Worm (Caenorhabditis elegans) whole organism, L3 larva: ENCODE measurements around the gene col-39.

ENCODE experiments used
- aly-2 ChIP-seq: fragments of 150-350 bp; optimal IDR thresholded peaks from 2 replicates; lab custom pipeline; 2014; ENCODE audit warnings: missing biosample characterization, missing genetic modification characterization
- ama-1 ChIP-seq: fragments of 150-350 bp; optimal IDR thresholded peaks from 2 replicates; lab custom pipeline; 2018
- ceh-16 ChIP-seq: sonication (generic microtip); optimal IDR thresholded peaks from 2 replicates; lab custom pipeline; 2017; ENCODE audit warnings: missing biosample characterization, missing genetic modification characterization
- ceh-28 ChIP-seq: fragments of 150-350 bp; optimal IDR thresholded peaks from 2 replicates; lab custom pipeline; 2014; ENCODE audit warnings: missing biosample characterization, missing genetic modification reagents, missing genetic modification characterization
- ceh-82 ChIP-seq: fragments of 150-350 bp; optimal IDR thresholded peaks from 2 replicates; lab custom pipeline; 2014; ENCODE audit warnings: missing biosample characterization, missing genetic modification characterization
- ceh-9 ChIP-seq: sonication (generic microtip); optimal IDR thresholded peaks from 2 replicates; lab custom pipeline; 2018; ENCODE audit warnings: missing biosample characterization, missing genetic modification characterization
- egl-27 ChIP-seq: sonication (generic microtip); optimal IDR thresholded peaks from 4 replicates; lab custom pipeline; 2017; ENCODE audit warnings: missing biosample characterization, missing genetic modification reagents, missing genetic modification characterization
- egl-5 ChIP-seq: fragments of 150-350 bp; optimal IDR thresholded peaks from 2 replicates; lab custom pipeline; 2017; ENCODE audit warnings: missing biosample characterization, missing genetic modification reagents, missing genetic modification characterization, inconsistent platforms
- elt-2 ChIP-seq: sonication (generic microtip); optimal IDR thresholded peaks from 2 replicates; lab custom pipeline; 2016; ENCODE audit warnings: missing genetic modification reagents, mild to moderate bottlenecking, missing genetic modification characterization, missing compliant biosample characterization
- elt-3 ChIP-seq, 3 experiments: fragments of 150-350 bp in 1 of 3; sonication (generic microtip) in 2 of 3; optimal IDR thresholded peaks; 2 replicates in 2 of 3; 4 replicates in 1 of 3; lab custom pipeline; 2014 to 2017; ENCODE audit warnings: missing biosample characterization in 3 of 3, missing genetic modification characterization in 3 of 3
- eor-1 ChIP-seq, 2 experiments: fragments of 150-350 bp; optimal IDR thresholded peaks; 2 replicates each; lab custom pipeline; 2014 to 2018; ENCODE audit warnings: missing biosample characterization in 2 of 2, missing genetic modification characterization in 2 of 2
- fkh-10 ChIP-seq: sonication (generic microtip); optimal IDR thresholded peaks from 2 replicates; lab custom pipeline; 2017; ENCODE audit warnings: missing biosample characterization, missing genetic modification reagents, missing genetic modification characterization
- fkh-2 ChIP-seq: fragments of 150-350 bp; optimal IDR thresholded peaks from 2 replicates; lab custom pipeline; 2014; ENCODE audit warnings: missing biosample characterization, missing genetic modification reagents, missing genetic modification characterization
- hmg-11 ChIP-seq: sonication (generic microtip); optimal IDR thresholded peaks from 2 replicates; lab custom pipeline; 2016; ENCODE audit warnings: missing genetic modification characterization, missing compliant biosample characterization
- lin-15B ChIP-seq: fragments of 150-350 bp; optimal IDR thresholded peaks from 2 replicates; lab custom pipeline; 2014; ENCODE audit warnings: missing biosample characterization, missing genetic modification characterization
- lin-39 ChIP-seq: fragments of 150-350 bp; optimal IDR thresholded peaks from 2 replicates; lab custom pipeline; 2018; ENCODE audit warnings: missing biosample characterization, missing genetic modification reagents, missing genetic modification characterization
- mdl-1 ChIP-seq: fragments of 150-350 bp; optimal IDR thresholded peaks from 2 replicates; lab custom pipeline; 2014; ENCODE audit warnings: missing biosample characterization, missing genetic modification characterization
- mml-1 ChIP-seq: fragments of 150-350 bp; sonication (generic microtip); optimal IDR thresholded peaks from 3 replicates; lab custom pipeline; 2014; ENCODE audit warnings: missing biosample characterization, missing genetic modification characterization
- nfya-1 ChIP-seq: sonication (generic microtip); optimal IDR thresholded peaks from 2 replicates; lab custom pipeline; 2017; ENCODE audit warnings: missing genetic modification characterization, mild to moderate bottlenecking, missing compliant biosample characterization, antibody characterized with exemption, moderate library complexity; ENCODE audit not compliant: insufficient read depth
- nhr-12 ChIP-seq: fragments of 150-350 bp; optimal IDR thresholded peaks from 2 replicates; lab custom pipeline; 2014; ENCODE audit warnings: missing biosample characterization, missing genetic modification characterization
- nhr-23 ChIP-seq: fragments of 150-350 bp; optimal IDR thresholded peaks from 2 replicates; lab custom pipeline; 2014; ENCODE audit warnings: missing biosample characterization, missing genetic modification reagents, missing genetic modification characterization
- nhr-25 ChIP-seq: sonication (generic microtip); optimal IDR thresholded peaks from 2 replicates; lab custom pipeline; 2017; ENCODE audit warnings: missing biosample characterization, missing genetic modification characterization
- nhr-76 ChIP-seq: fragments of 150-350 bp; sonication (generic microtip); optimal IDR thresholded peaks from 5 replicates; lab custom pipeline; 2014; ENCODE audit warnings: missing biosample characterization, missing genetic modification characterization
- pqm-1 ChIP-seq: fragments of 150-350 bp; optimal IDR thresholded peaks from 2 replicates; lab custom pipeline; 2017; ENCODE audit warnings: missing biosample characterization, missing genetic modification characterization, inconsistent platforms
- tbx-2 ChIP-seq: sonication (generic microtip); optimal IDR thresholded peaks from 2 replicates; lab custom pipeline; 2016; ENCODE audit warnings: mild to moderate bottlenecking, missing genetic modification characterization, missing compliant biosample characterization
- unc-62 ChIP-seq: fragments of 150-350 bp; sonication (generic microtip); optimal IDR thresholded peaks from 4 replicates; lab custom pipeline; 2014; ENCODE audit warnings: missing biosample characterization, missing genetic modification reagents, missing genetic modification characterization
- zag-1 ChIP-seq: fragments of 150-350 bp; optimal IDR thresholded peaks from 2 replicates; lab custom pipeline; 2014; ENCODE audit warnings: missing biosample characterization, missing genetic modification characterization
- ztf-11 ChIP-seq: fragments of 150-350 bp; optimal IDR thresholded peaks from 2 replicates; lab custom pipeline; 2014; ENCODE audit warnings: missing biosample characterization, missing genetic modification characterization
- ztf-4 ChIP-seq: fragments of 150-350 bp; optimal IDR thresholded peaks from 2 replicates; lab custom pipeline; 2014; ENCODE audit warnings: missing biosample characterization, missing genetic modification characterization

col-39 gene

DNA sequence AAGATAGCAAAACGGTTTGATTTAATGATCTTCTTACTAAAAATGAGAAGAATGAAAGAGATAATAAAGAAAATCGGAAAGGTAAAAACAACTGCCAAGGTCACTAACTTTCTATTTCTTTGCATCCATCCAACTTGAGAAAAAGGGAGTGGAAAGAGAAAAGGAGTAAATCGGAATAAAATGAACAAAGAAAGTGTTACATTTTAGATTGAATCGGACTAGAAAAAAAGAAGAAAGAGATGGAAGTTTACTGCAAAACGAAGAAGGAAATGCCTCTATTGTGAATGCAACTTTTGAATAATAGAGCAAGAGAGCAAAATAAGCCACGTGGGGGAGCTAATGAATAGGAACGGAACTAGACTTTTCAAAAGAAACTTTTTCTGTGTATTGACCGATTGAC, 1.3 kb downstream of the col-39 start:
- TF ChIP-seq nhr-25 (tag; lab: Kevin White, UChicago) (peak; percentile 18), mdl-1 (tag; lab: Kevin White, UChicago) (no peak), ztf-4 (tag; lab: Kevin White, UChicago) (no peak), fkh-10 (GFP tag; lab: Kevin White, UChicago) (peak; percentile 71)

ce11 chrII:10706901-10707300, 2.2 kb downstream of the col-39 start, which contains the start of gene col-80:
Gene col-80 (plus strand): TSS chrII:10707201.
- no peak for TF ChIP-seq ama-1
- TF ChIP-seq mml-1 (tag; lab: Kevin White, UChicago) = no peak
- no peak for TF ChIP-seq zag-1 (tag; lab: Kevin White, UChicago)
- TF ChIP-seq hmg-11 (tag; lab: Kevin White, UChicago) = no peak
- TF ChIP-seq nhr-12 (tag; lab: Kevin White, UChicago) = no peak
- no peak for TF ChIP-seq lin-39 (tag; lab: Kevin White, UChicago)
- no peak for TF ChIP-seq fkh-10 (GFP tag; lab: Kevin White, UChicago)
- no peak for TF ChIP-seq aly-2 (tag; lab: Kevin White, UChicago)
- TF ChIP-seq ceh-16 (tag; lab: Kevin White, UChicago) = no peak
- no peak for TF ChIP-seq tbx-2
- TF ChIP-seq egl-5 (tag; lab: Kevin White, UChicago) = no peak
- TF ChIP-seq ceh-9 (tag; lab: Kevin White, UChicago) = no peak
- TF ChIP-seq nfya-1 (tag; lab: Kevin White, UChicago) = no peak
- TF ChIP-seq ceh-28 (tag; lab: Kevin White, UChicago) = no peak
- TF ChIP-seq pqm-1 (tag; lab: Kevin White, UChicago) = no peak
- TF ChIP-seq elt-3 (tag; optimal IDR thresholded peaks at IDR 0.05; lab: Kevin White, UChicago) = no peak
- TF ChIP-seq, all 47 proteins: peak for 0

ce11 chrII:10707439-10708096, 2.9 kb downstream of the col-39 start:
- TF ChIP-seq mdl-1 (tag; lab: Kevin White, UChicago) (no peak), pqm-1 (tag; lab: Kevin White, UChicago) (no peak), hmg-11 (tag; lab: Kevin White, UChicago) (no peak), tbx-2 (no peak), fkh-10 (GFP tag; lab: Kevin White, UChicago) (no peak), unc-62 (no peak), mml-1 (tag; lab: Kevin White, UChicago) (no peak), ama-1 (no peak), nhr-76 (no peak), ceh-82 (tag; lab: Kevin White, UChicago) (no peak), elt-2 (no peak)

ce11 chrII:10708660-10709059, 3.9 kb downstream of the col-39 start, which contains the start of gene bli-1:
Gene bli-1 (plus strand): TSS chrII:10708960.
- TF ChIP-seq egl-5 (tag; lab: Kevin White, UChicago) (no peak), ceh-82 (tag; lab: Kevin White, UChicago) (no peak), eor-1 (tag; optimal IDR thresholded peaks at IDR 0.05; lab: Kevin White, UChicago) (no peak), nhr-25 (tag; lab: Kevin White, UChicago) (no peak), elt-3 (tag; optimal IDR thresholded peaks at IDR 0.05; lab: Kevin White, UChicago) (no peak), fkh-2 (tag; lab: Kevin White, UChicago) (no peak), nhr-23 (tag; lab: Kevin White, UChicago) (no peak), ztf-11 (tag; lab: Kevin White, UChicago) (no peak), aly-2 (tag; lab: Kevin White, UChicago) (no peak), fkh-10 (GFP tag; lab: Kevin White, UChicago) (no peak), mml-1 (tag; lab: Kevin White, UChicago) (no peak), zag-1 (tag; lab: Kevin White, UChicago) (no peak), egl-27 (tag; lab: Kevin White, UChicago) (no peak), tbx-2 (no peak)

- peak; percentile 47 for TF ChIP-seq lin-15B
- TF ChIP-seq zag-1 (tag; lab: Kevin White, UChicago) = no peak
Measured at ce11 chrII:10714262-10714933, 9.7 kb downstream of the col-39 start, which contains the start of the genes dph-2 and C09G5.7. Gene dph-2 (minus strand): TSS chrII:10714297. Gene C09G5.7 (plus strand): TSS chrII:10714883.
